Worm (Caenorhabditis elegans): Measurements from ENCODE around the gene F35C11.2.

F35C11.2 gene

DNA sequence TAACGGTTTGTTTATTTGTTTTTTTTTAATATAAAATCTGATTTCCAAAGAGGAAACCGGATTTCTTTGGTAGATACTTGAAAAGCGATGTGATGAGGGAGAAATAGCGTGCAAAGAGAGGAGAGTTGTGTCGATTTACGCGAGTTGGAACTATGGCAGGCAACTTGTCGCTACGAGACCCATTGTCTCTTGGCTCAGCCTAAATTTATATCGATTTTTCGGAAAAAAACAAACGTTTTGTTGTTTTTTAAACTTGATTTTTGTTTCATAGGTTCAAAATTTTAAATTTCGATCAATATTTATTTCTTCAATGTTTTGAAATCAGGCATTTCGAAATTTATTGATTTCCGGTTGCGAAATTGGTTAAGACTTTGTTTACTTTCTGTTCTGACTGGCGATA, 32.2 kb downstream of the F35C11.2 start, which contains the start of gene M110.3:
M110.3 (minus strand) TSS at position 184 of the 400 bp plus-strand sequence.
- TF ChIP-seq dmd-4 (tag; optimal IDR thresholded peaks at IDR 0.05) (no peak), C34F6.9 (tag; optimal IDR thresholded peaks at IDR 0.05) (peak; percentile 84), sma-3 (GFP tag; optimal IDR thresholded peaks at IDR 0.05) (no peak), nhr-6 (tag; optimal IDR thresholded peaks at IDR 0.05) (peak; percentile 38), unc-55 (GFP tag; optimal IDR thresholded peaks at IDR 0.05) (peak; percentile 70), zag-1 (tag; optimal IDR thresholded peaks at IDR 0.05) (no peak), nhr-12 (tag; optimal IDR thresholded peaks at IDR 0.05) (no peak), elt-3 (tag; optimal IDR thresholded peaks at IDR 0.05) (no peak), gmeb-1 (tag; optimal IDR thresholded peaks at IDR 0.05) (peak; percentile 51), nhr-25 (tag; optimal IDR thresholded peaks at IDR 0.05) (peak; percentile 25), nhr-129 (tag; optimal IDR thresholded peaks at IDR 0.05) (peak; percentile 56), sma-9 (GFP tag; optimal IDR thresholded peaks at IDR 0.05) (peak; percentile 49), sma-9 (tag; optimal IDR thresholded peaks at IDR 0.05) (no peak), unc-39 (tag; optimal IDR thresholded peaks at IDR 0.05) (no peak), alr-1 (tag; optimal IDR thresholded peaks at IDR 0.05) (no peak), F13H6.1 (tag; optimal IDR thresholded peaks at IDR 0.05) (peak; percentile 46), lsy-2 (tag; optimal IDR thresholded peaks at IDR 0.05) (peak; percentile 25 to 86), R02D3.7 (tag; optimal IDR thresholded peaks at IDR 0.05) (peak; percentile 75), crh-2 (tag; optimal IDR thresholded peaks at IDR 0.05) (peak; percentile 51)

DNA sequence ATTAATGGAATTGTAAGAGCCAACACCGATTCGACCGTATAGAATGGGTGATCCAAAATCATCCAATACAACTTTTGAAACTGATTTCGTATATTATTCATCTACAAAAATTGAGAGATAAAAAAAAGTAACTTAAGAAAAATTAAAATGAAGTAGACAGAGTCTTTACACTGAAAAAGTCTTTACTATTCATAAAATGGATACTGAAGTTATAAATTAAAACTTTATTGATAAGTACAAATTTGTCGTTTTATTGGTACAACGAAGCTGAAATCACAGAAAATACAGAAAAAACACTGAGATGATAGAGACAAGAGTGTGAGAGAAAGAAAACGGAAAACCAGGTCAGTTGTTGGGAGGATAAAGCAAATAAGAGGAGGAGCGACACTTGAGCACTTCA, 34.3 kb downstream of the F35C11.2 start, which contains the start of gene M110.10:
M110.10 (minus strand) TSS at position 101 of the 400 bp plus-strand sequence.
- no peak for TF ChIP-seq ama-1 (optimal IDR thresholded peaks at IDR 0.05)
- TF ChIP-seq alr-1 (tag; optimal IDR thresholded peaks at IDR 0.05), result no peak
- TF ChIP-seq mab-5 (tag; optimal IDR thresholded peaks at IDR 0.05), result no peak
- no peak for TF ChIP-seq nhr-23 (tag; optimal IDR thresholded peaks at IDR 0.05)
- no peak for TF ChIP-seq peb-1 (tag; optimal IDR thresholded peaks at IDR 0.05)
- TF ChIP-seq zag-1 (tag; optimal IDR thresholded peaks at IDR 0.05), result no peak
- no peak for TF ChIP-seq C34F6.9 (tag; optimal IDR thresholded peaks at IDR 0.05)
- no peak for TF ChIP-seq Y55F3AM.14 (GFP tag; optimal IDR thresholded peaks at IDR 0.05)
- no peak for TF ChIP-seq elt-3 (tag; optimal IDR thresholded peaks at IDR 0.05)
- TF ChIP-seq egl-27 (tag; optimal IDR thresholded peaks at IDR 0.05), result no peak
- TF ChIP-seq nhr-6 (tag; optimal IDR thresholded peaks at IDR 0.05), result no peak
- TF ChIP-seq lin-13 (GFP tag; optimal IDR thresholded peaks at IDR 0.05), result no peak
- no peak for TF ChIP-seq F13H6.1 (tag; optimal IDR thresholded peaks at IDR 0.05)
- no peak for TF ChIP-seq nhr-77 (tag; optimal IDR thresholded peaks at IDR 0.05)
- no peak for TF ChIP-seq nhr-25 (tag; optimal IDR thresholded peaks at IDR 0.05)
- no peak for TF ChIP-seq nhr-11 (tag; optimal IDR thresholded peaks at IDR 0.05)
- no peak for TF ChIP-seq ceh-16 (tag; optimal IDR thresholded peaks at IDR 0.05)

DNA sequence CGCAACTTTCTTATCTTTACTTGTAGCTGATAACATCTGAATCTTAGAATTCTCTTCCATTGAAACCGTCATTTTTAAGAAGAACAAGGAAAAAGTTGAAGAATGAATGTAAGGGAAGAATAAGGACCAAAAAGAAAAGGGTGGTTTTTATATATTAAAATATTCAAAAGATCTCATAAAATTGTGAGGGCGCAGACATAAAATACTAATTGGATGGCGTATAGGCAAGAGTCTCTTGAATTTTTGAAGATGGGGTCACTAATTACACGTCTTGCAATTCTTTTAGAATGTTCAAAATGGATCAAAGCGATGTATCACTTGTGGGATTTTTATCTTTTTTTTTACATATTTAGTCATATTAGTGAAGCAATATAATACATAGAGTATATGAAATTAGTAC, 36.0 kb downstream of the F35C11.2 start, which contains the start of gene twk-3:
twk-3 (minus strand) TSS at position 101 of the 400 bp plus-strand sequence.
- TF ChIP-seq dmd-4 (tag; optimal IDR thresholded peaks at IDR 0.05) (no peak), nhr-21 (tag; optimal IDR thresholded peaks at IDR 0.05) (no peak), nhr-25 (tag; optimal IDR thresholded peaks at IDR 0.05) (no peak), ztf-4 (tag; optimal IDR thresholded peaks at IDR 0.05) (no peak), nhr-10 (tag; optimal IDR thresholded peaks at IDR 0.05) (no peak), ZK546.5 (tag; optimal IDR thresholded peaks at IDR 0.05) (no peak), unc-39 (tag; optimal IDR thresholded peaks at IDR 0.05) (no peak), sma-9 (GFP tag; optimal IDR thresholded peaks at IDR 0.05) (no peak), sma-9 (tag; optimal IDR thresholded peaks at IDR 0.05) (no peak), elt-3 (tag; optimal IDR thresholded peaks at IDR 0.05) (no peak), sma-3 (GFP tag; optimal IDR thresholded peaks at IDR 0.05) (no peak)

DNA sequence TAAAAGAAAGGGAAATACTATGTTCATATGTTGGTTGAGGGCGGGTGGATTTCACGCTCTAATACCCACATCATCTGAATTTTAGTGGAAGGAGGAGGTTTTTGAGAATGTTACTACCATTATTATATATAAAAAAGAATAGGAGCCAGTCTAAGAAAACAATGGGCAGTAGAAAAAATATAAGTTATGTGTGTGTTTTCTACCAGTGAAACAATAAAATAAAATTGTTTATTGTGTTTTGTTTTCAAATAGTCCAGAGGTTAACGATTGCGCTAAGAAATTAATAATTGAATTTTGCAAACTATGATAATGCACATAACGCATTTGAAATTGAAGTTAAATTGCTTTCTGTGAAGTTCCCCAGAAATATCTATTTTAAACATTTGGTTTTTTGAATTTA, 39.2 kb downstream of the F35C11.2 start, which contains the start of gene M110.8:
M110.8 (minus strand) TSS at position 101 of the 400 bp plus-strand sequence.
- no peak for TF ChIP-seq nhr-12 (tag; optimal IDR thresholded peaks at IDR 0.05)
- no peak for TF ChIP-seq nhr-23 (tag; optimal IDR thresholded peaks at IDR 0.05)
- TF ChIP-seq nhr-10 (tag; optimal IDR thresholded peaks at IDR 0.05), result no peak
- TF ChIP-seq ceh-16 (tag; optimal IDR thresholded peaks at IDR 0.05), result no peak
- no peak for TF ChIP-seq mab-5 (tag; optimal IDR thresholded peaks at IDR 0.05)
- TF ChIP-seq Y55F3AM.14 (GFP tag; optimal IDR thresholded peaks at IDR 0.05), result no peak
- TF ChIP-seq sem-4 (tag; optimal IDR thresholded peaks at IDR 0.05), result no peak

DNA sequence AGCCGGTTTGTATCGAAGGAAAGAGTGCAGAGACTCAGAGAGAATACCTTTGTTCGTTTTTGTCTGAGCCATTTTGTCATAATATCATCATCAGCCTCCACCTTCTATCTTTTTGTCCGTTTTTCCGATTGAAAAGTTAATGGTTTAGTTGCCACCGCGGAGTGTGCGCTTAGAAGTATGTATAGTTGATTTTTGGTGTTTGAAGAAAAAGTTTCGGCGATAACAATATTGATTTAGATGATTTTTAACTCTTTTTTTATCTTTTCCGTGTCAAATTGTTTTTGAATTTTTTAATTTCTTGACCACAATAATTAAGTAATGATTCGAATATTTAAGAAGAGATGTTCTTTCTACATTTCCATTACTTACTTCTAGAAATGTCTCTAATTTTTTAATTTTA, 43.0 kb downstream of the F35C11.2 start:
- no peak for TF ChIP-seq nhr-12 (tag; optimal IDR thresholded peaks at IDR 0.05)
- no peak for TF ChIP-seq dmd-4 (tag; optimal IDR thresholded peaks at IDR 0.05)
- no peak for TF ChIP-seq ceh-16 (tag; optimal IDR thresholded peaks at IDR 0.05)
- TF ChIP-seq nhr-129 (tag; optimal IDR thresholded peaks at IDR 0.05), result no peak
- no peak for TF ChIP-seq mab-5 (tag; optimal IDR thresholded peaks at IDR 0.05)
- TF ChIP-seq unc-62 (GFP tag; optimal IDR thresholded peaks at IDR 0.05), result no peak
- TF ChIP-seq ZK546.5 (tag; optimal IDR thresholded peaks at IDR 0.05), result no peak
- no peak for TF ChIP-seq lin-11 (tag; optimal IDR thresholded peaks at IDR 0.05)
- TF ChIP-seq ama-1 (optimal IDR thresholded peaks at IDR 0.05), result no peak
- peak; percentile 70 for TF ChIP-seq skn-1 (tag; optimal IDR thresholded peaks at IDR 0.05)
- TF ChIP-seq fos-1 (tag; optimal IDR thresholded peaks at IDR 0.05), result peak; percentile 40
- no peak for TF ChIP-seq sma-9 (GFP tag; optimal IDR thresholded peaks at IDR 0.05)
- TF ChIP-seq sma-9 (tag; optimal IDR thresholded peaks at IDR 0.05), result no peak
- no peak for TF ChIP-seq F13H6.1 (tag; optimal IDR thresholded peaks at IDR 0.05)
- no peak for TF ChIP-seq nhr-77 (tag; optimal IDR thresholded peaks at IDR 0.05)
- no peak for TF ChIP-seq gmeb-1 (tag; optimal IDR thresholded peaks at IDR 0.05)
- no peak for TF ChIP-seq sma-3 (GFP tag; optimal IDR thresholded peaks at IDR 0.05)
